Fruit fly (Drosophila melanogaster) whole organism, embryonic: ENCODE data around the gene CG43095.

Source experiments
- Atf6 ChIP-seq: fragments of 200-800 bp; sonication (Bioruptor generic); IDR thresholded peaks from 2 replicates; pipeline ENCODE4 v1.3.6; 2022; ENCODE audit warnings: missing biosample characterization, missing genetic modification characterization
- CG10431 ChIP-seq: fragments of 200-800 bp; sonication (Bioruptor generic); optimal IDR thresholded peaks from 3 replicates; lab custom pipeline; 2018; ENCODE audit warnings: missing biosample characterization, mild to moderate bottlenecking, missing genetic modification characterization
- CG10565 ChIP-seq: fragments of 200-800 bp; sonication (Bioruptor generic); optimal IDR thresholded peaks from 3 replicates; lab custom pipeline; 2016; ENCODE audit warnings: missing biosample characterization, mild to moderate bottlenecking, missing genetic modification characterization
- CG11695 ChIP-seq: fragments of 200-800 bp; sonication (Bioruptor generic); IDR thresholded peaks from 3 replicates; pipeline ENCODE4 v1.3.6; 2022; ENCODE audit warnings: missing biosample characterization, missing genetic modification characterization
- CG13775 ChIP-seq: fragments of 200-800 bp; sonication (Bioruptor generic); optimal IDR thresholded peaks from 3 replicates; lab custom pipeline; 2017; ENCODE audit warnings: missing biosample characterization, mild to moderate bottlenecking, missing genetic modification characterization
- CG14014 ChIP-seq: fragments of 200-800 bp; sonication (Bioruptor generic); IDR thresholded peaks from 2 replicates; pipeline ENCODE4 v1.3.6; 2022; ENCODE audit warnings: missing biosample characterization, missing genetic modification characterization
- CG16779 ChIP-seq: fragments of 200-800 bp; sonication (Bioruptor generic); IDR thresholded peaks from 2 replicates; pipeline ENCODE4 v1.3.6; 2022; ENCODE audit warnings: missing biosample characterization, missing genetic modification characterization
- CG16813 ChIP-seq: fragments of 200-800 bp; sonication (Bioruptor generic); IDR thresholded peaks from 3 replicates; pipeline ENCODE4 v1.3.6; 2022; ENCODE audit warnings: missing biosample characterization, missing genetic modification characterization; ENCODE audit not compliant: partially characterized antibody
- CG18011 ChIP-seq: fragments of 200-800 bp; sonication (Bioruptor generic); optimal IDR thresholded peaks from 2 replicates; lab custom pipeline; 2017; ENCODE audit warnings: missing biosample characterization, missing genetic modification characterization, mild to moderate bottlenecking, moderate library complexity, missing genotype
- CG3407 ChIP-seq: fragments of 200-800 bp; sonication (Bioruptor generic); optimal IDR thresholded peaks from 2 replicates; lab custom pipeline; 2018; ENCODE audit warnings: missing biosample characterization, mild to moderate bottlenecking, missing genetic modification characterization
- CG6254 ChIP-seq: fragments of 200-800 bp; sonication (Bioruptor generic); optimal IDR thresholded peaks from 3 replicates; lab custom pipeline; 2017; ENCODE audit warnings: mild to moderate bottlenecking, missing biosample characterization, missing genetic modification reagents, missing genetic modification characterization
- CG7928 ChIP-seq: fragments of 200-800 bp; sonication (Bioruptor generic); optimal IDR thresholded peaks from 2 replicates; lab custom pipeline; 2017; ENCODE audit warnings: missing biosample characterization, mild to moderate bottlenecking, missing genetic modification characterization
- CG8388 ChIP-seq: fragments of 200-800 bp; sonication (Bioruptor generic); optimal IDR thresholded peaks from 2 replicates; lab custom pipeline; 2019; ENCODE audit warnings: missing biosample characterization, mild to moderate bottlenecking, missing genetic modification characterization, moderate library complexity
- D19A ChIP-seq: fragments of 200-800 bp; optimal IDR thresholded peaks from 3 replicates; lab custom pipeline; 2019; ENCODE audit warnings: missing biosample characterization, mild to moderate bottlenecking, missing genetic modification characterization, moderate library complexity
- Fer3 ChIP-seq: fragments of 200-800 bp; sonication (Bioruptor generic); optimal IDR thresholded peaks from 2 replicates; lab custom pipeline; 2018; ENCODE audit warnings: missing biosample characterization, mild to moderate bottlenecking, missing genetic modification characterization, moderate library complexity
- HHEX ChIP-seq: fragments of 200-800 bp; sonication (Bioruptor generic); optimal IDR thresholded peaks from 3 replicates; lab custom pipeline; 2017; ENCODE audit warnings: missing biosample characterization, mild to moderate bottlenecking, missing genetic modification characterization, missing genetic modification reagents
- HLH3B ChIP-seq: fragments of 200-800 bp; sonication (Bioruptor generic); IDR thresholded peaks from 2 replicates; pipeline ENCODE4 v1.3.6; 2022; ENCODE audit warnings: missing biosample characterization, missing genetic modification characterization
- HmgZ ChIP-seq: fragments of 200-800 bp; sonication (Bioruptor generic); optimal IDR thresholded peaks from 2 replicates; lab custom pipeline; 2018; ENCODE audit warnings: missing biosample characterization, mild to moderate bottlenecking, missing genetic modification characterization
- Lim3 ChIP-seq: fragments of 200-800 bp; sonication (Bioruptor generic); IDR thresholded peaks from 2 replicates; pipeline ENCODE4 v1.3.6; 2022; ENCODE audit warnings: missing biosample characterization, missing genetic modification characterization
- Mes4 ChIP-seq: fragments of 200-800 bp; sonication (Bioruptor generic); optimal IDR thresholded peaks from 2 replicates; lab custom pipeline; 2016; ENCODE audit warnings: missing biosample characterization, missing genetic modification characterization
- NC2β ChIP-seq: fragments of 200-800 bp; sonication (Bioruptor generic); optimal IDR thresholded peaks from 2 replicates; lab custom pipeline; 2016; ENCODE audit warnings: missing biosample characterization, missing genetic modification characterization
- Nf-YC ChIP-seq: fragments of 200-800 bp; optimal IDR thresholded peaks from 3 replicates; lab custom pipeline; 2019; ENCODE audit warnings: missing biosample characterization, mild to moderate bottlenecking, missing genetic modification characterization, moderate library complexity
- Optix ChIP-seq: fragments of 200-800 bp; sonication (Bioruptor generic); IDR thresholded peaks from 3 replicates; pipeline ENCODE4 v1.3.6; 2022; ENCODE audit warnings: missing biosample characterization, missing genetic modification characterization
- Pdp1 ChIP-seq, 2 experiments: fragments of 200-800 bp; sonication (Bioruptor generic); optimal IDR thresholded peaks; 3 replicates each; lab custom pipeline; 2016; ENCODE audit warnings: missing biosample characterization in 2 of 2, missing genetic modification characterization in 2 of 2, mild to moderate bottlenecking in 1 of 2, moderate library complexity in 1 of 2
- Side ChIP-seq: fragments of 200-800 bp; sonication (Bioruptor generic); optimal IDR thresholded peaks from 2 replicates; lab custom pipeline; 2016; ENCODE audit warnings: missing biosample characterization, missing genetic modification characterization
- abd-A ChIP-seq: fragments of 200-800 bp; sonication (Bioruptor generic); optimal IDR thresholded peaks from 3 replicates; lab custom pipeline; 2019; ENCODE audit warnings: missing biosample characterization, mild to moderate bottlenecking, missing genetic modification characterization, moderate library complexity
- chif ChIP-seq, 2 experiments: fragments of 200-800 bp; sonication (Bioruptor generic); optimal IDR thresholded peaks; 3 replicates each; lab custom pipeline; 2016; ENCODE audit warnings: missing biosample characterization in 2 of 2, missing genetic modification characterization in 2 of 2
- danr ChIP-seq: fragments of 200-800 bp; sonication (Bioruptor generic); IDR thresholded peaks from 2 replicates; pipeline ENCODE4 v1.3.6; 2022; ENCODE audit warnings: missing biosample characterization, missing genetic modification characterization
- ems ChIP-seq: fragments of 200-800 bp; sonication (Bioruptor generic); optimal IDR thresholded peaks from 3 replicates; lab custom pipeline; 2016; ENCODE audit warnings: missing biosample characterization, missing genetic modification characterization
- fd3F ChIP-seq: fragments of 200-800 bp; sonication (Bioruptor generic); optimal IDR thresholded peaks from 2 replicates; lab custom pipeline; 2018; ENCODE audit warnings: missing biosample characterization, mild to moderate bottlenecking, missing genetic modification characterization, moderate library complexity
- fd64A ChIP-seq: fragments of 200-800 bp; sonication (Bioruptor generic); optimal IDR thresholded peaks from 3 replicates; lab custom pipeline; 2018; ENCODE audit warnings: missing biosample characterization, mild to moderate bottlenecking, missing genetic modification characterization
- gcm ChIP-seq: fragments of 200-800 bp; sonication (Bioruptor generic); optimal IDR thresholded peaks from 2 replicates; lab custom pipeline; 2019; ENCODE audit warnings: missing biosample characterization, mild to moderate bottlenecking, missing genetic modification characterization, moderate library complexity
- gcm2 ChIP-seq: fragments of 200-800 bp; sonication (Bioruptor generic); optimal IDR thresholded peaks from 2 replicates; lab custom pipeline; 2016; ENCODE audit warnings: missing biosample characterization, missing genetic modification characterization
- gsb ChIP-seq: fragments of 200-800 bp; sonication (Bioruptor generic); IDR thresholded peaks from 2 replicates; pipeline ENCODE4 v1.3.6; 2022; ENCODE audit warnings: missing biosample characterization, missing genetic modification characterization
- gsb-n ChIP-seq: fragments of 200-800 bp; sonication (Bioruptor generic); optimal IDR thresholded peaks from 3 replicates; lab custom pipeline; 2018; ENCODE audit warnings: missing biosample characterization, mild to moderate bottlenecking, missing genetic modification characterization
- lbe ChIP-seq: fragments of 200-800 bp; sonication (Bioruptor generic); optimal IDR thresholded peaks from 2 replicates; lab custom pipeline; 2016; ENCODE audit warnings: missing biosample characterization, mild to moderate bottlenecking, missing genetic modification characterization
- nom ChIP-seq: fragments of 200-800 bp; sonication (Bioruptor generic); optimal IDR thresholded peaks from 2 replicates; lab custom pipeline; 2017; ENCODE audit warnings: missing biosample characterization, missing genetic modification characterization, mild to moderate bottlenecking, moderate library complexity, missing genetic modification reagents
- odd ChIP-seq: fragments of 200-800 bp; sonication (Bioruptor generic); optimal IDR thresholded peaks from 2 replicates; lab custom pipeline; 2017; ENCODE audit warnings: missing biosample characterization, mild to moderate bottlenecking, missing genetic modification characterization
- pnt ChIP-seq: fragments of 200-800 bp; sonication (Bioruptor generic); optimal IDR thresholded peaks from 3 replicates; lab custom pipeline; 2016; ENCODE audit warnings: missing biosample characterization, missing genetic modification characterization
- pzg ChIP-seq: fragments of 200-800 bp; sonication (Bioruptor generic); optimal IDR thresholded peaks from 3 replicates; lab custom pipeline; 2018; ENCODE audit warnings: missing biosample characterization, mild to moderate bottlenecking, missing genetic modification characterization, moderate library complexity
- so ChIP-seq: fragments of 200-800 bp; sonication (Bioruptor generic); IDR thresholded peaks from 3 replicates; pipeline ENCODE4 v1.3.6; 2022; ENCODE audit warnings: missing biosample characterization, missing genetic modification characterization
- ssp ChIP-seq: fragments of 200-800 bp; sonication (Bioruptor generic); IDR thresholded peaks from 2 replicates; pipeline ENCODE4 v1.3.6; 2022; ENCODE audit warnings: missing biosample characterization, missing genetic modification characterization
- sug ChIP-seq: fragments of 200-800 bp; optimal IDR thresholded peaks from 2 replicates; lab custom pipeline; 2019; ENCODE audit warnings: missing biosample characterization, mild to moderate bottlenecking, missing genetic modification characterization, moderate library complexity
- tgo ChIP-seq: fragments of 200-800 bp; sonication (Bioruptor generic); IDR thresholded peaks from 3 replicates; pipeline ENCODE4 v1.3.6; 2022; ENCODE audit warnings: missing biosample characterization, missing genetic modification characterization
- tna ChIP-seq: fragments of 200-800 bp; sonication (Bioruptor generic); IDR thresholded peaks from 2 replicates; pipeline ENCODE4 v1.3.6; 2022; ENCODE audit warnings: missing biosample characterization, missing genetic modification characterization; ENCODE audit not compliant: partially characterized antibody
- twi ChIP-seq: fragments of 200-800 bp; optimal IDR thresholded peaks from 2 replicates; lab custom pipeline; 2019; ENCODE audit warnings: missing biosample characterization, mild to moderate bottlenecking, missing genetic modification characterization, moderate library complexity
- usp ChIP-seq: fragments of >200 bp; optimal IDR thresholded peaks from 2 replicates; lab custom pipeline; 2017; ENCODE audit warnings: missing biosample characterization, missing genetic modification characterization
- zen2 ChIP-seq: fragments of 200-800 bp; sonication (Bioruptor generic); IDR thresholded peaks from 3 replicates; pipeline ENCODE4 v1.3.6; 2022; ENCODE audit warnings: missing biosample characterization, missing genetic modification characterization; ENCODE audit not compliant: partially characterized antibody

The CG43095 gene

dm6 chr3R:22753895-22754774, 17.4 kb downstream of the CG43095 start (continued):
- TF ChIP-seq chif (GFP tag; optimal IDR thresholded peaks at IDR 0.05; lab: Kevin White, UChicago) (peak in 1 of 2 experiments; percentile 40), CG13775 (peak; percentile 63), NC2β (GFP tag; lab: Kevin White, UChicago) (no peak), ems (GFP tag; lab: Kevin White, UChicago) (peak; percentile 9), gcm2 (GFP tag; lab: Kevin White, UChicago) (peak; percentile 21), Side (GFP tag; lab: Kevin White, UChicago) (peak; percentile 29), lbe (GFP tag; lab: Kevin White, UChicago) (no peak), CG18011 (GFP tag; lab: Kevin White, UChicago) (peak; percentile 25), CG6254 (GFP tag; lab: Kevin White, UChicago) (peak; percentile 68), CG3407 (peak; percentile 46), CG10565 (GFP tag; lab: Kevin White, UChicago) (no peak), odd (peak; percentile 6), HmgZ (tag; lab: Kevin White, UChicago) (no peak), sug (tag; lab: Kevin White, UChicago) (peak; percentile 50), CG7928 (GFP tag; lab: Kevin White, UChicago) (no peak), Lim3 (no peak), gsb-n (tag; lab: Kevin White, UChicago) (no peak), Pdp1 (GFP tag; optimal IDR thresholded peaks at IDR 0.05; lab: Kevin White, UChicago) (peak; percentile 8 to 55), HHEX (GFP tag; lab: Kevin White, UChicago) (peak; percentile 38), HLH3B (GFP tag; lab: Robert Waterston, UW) (peak; percentile 46), so (GFP tag; lab: Robert Waterston, UW) (peak; percentile 24; the same call in 2 of the 3 replicates), gcm (peak; percentile 25), CG16813 (GFP tag; lab: Robert Waterston, UW) (no peak), abd-A (peak; percentile 27), pzg (GFP tag; lab: Kevin White, UChicago) (no peak), gsb (GFP tag; lab: Robert Waterston, UW) (0 out of 2 replicates have a peak, but pooled peaks have one; percentile 48), Mes4 (GFP tag; lab: Kevin White, UChicago) (peak; percentile 13), Atf6 (no peak), pnt (GFP tag; lab: Kevin White, UChicago) (peak; percentile 47), danr (0 out of 2 replicates have a peak, but pooled peaks have one; percentile 8), nom (no peak), twi (tag; lab: Kevin White, UChicago) (peak; percentile 19), ssp (peak; percentile 37; the same call in 1 of the 2 replicates), CG10431 (GFP tag; lab: Kevin White, UChicago) (no peak), CG16779 (GFP tag; lab: Robert Waterston, UW) (peak; percentile 54; the same call in 1 of the 2 replicates), zen2 (GFP tag; lab: Robert Waterston, UW) (0 out of 3 replicates have a peak, but pooled peaks have one; percentile 5), fd64A (GFP tag; lab: Kevin White, UChicago) (peak; percentile 46), CG14014 (GFP tag; lab: Robert Waterston, UW) (peak; percentile 50; the same call in 1 of the 2 replicates), tgo (GFP tag; lab: Robert Waterston, UW) (peak; percentile 43; the same call in 2 of the 3 replicates), Nf-YC (tag; lab: Kevin White, UChicago) (peak; percentile 51), fd3F (peak; percentile 28), Optix (GFP tag; lab: Robert Waterston, UW) (peak; percentile 34; the same call in 1 of the 3 replicates), Fer3 (tag; lab: Kevin White, UChicago) (peak; percentile 18), tna (GFP tag; lab: Robert Waterston, UW) (peak; percentile 56; the same call in 1 of the 2 replicates), usp (GFP tag; lab: Kevin White, UChicago) (no peak), D19A (tag; lab: Kevin White, UChicago) (peak; percentile 92), CG11695 (GFP tag; lab: Robert Waterston, UW) (no peak), CG8388 (GFP tag; lab: Kevin White, UChicago) (peak; percentile 52)
